Worm (Caenorhabditis elegans) whole organism, early embryonic: ENCODE data around the gene yars-2.

Experiments used
- B0310.2 ChIP-seq: sonication (generic microtip); optimal IDR thresholded peaks from 2 replicates; lab custom pipeline; 2016; ENCODE audit warnings: mild to moderate bottlenecking, missing genetic modification characterization, missing compliant biosample characterization
- F13C5.2 ChIP-seq: sonication (generic microtip); optimal IDR thresholded peaks from 2 replicates; lab custom pipeline; 2017; ENCODE audit warnings: mild to moderate bottlenecking, missing genetic modification characterization, inconsistent platforms, missing compliant biosample characterization
- aly-1 ChIP-seq: sonication (generic microtip); optimal IDR thresholded peaks from 2 replicates; lab custom pipeline; 2016; ENCODE audit warnings: missing genetic modification characterization, missing compliant biosample characterization
- ama-1 ChIP-seq: fragments of 150-350 bp; optimal IDR thresholded peaks from 2 replicates; lab custom pipeline; 2014
- ceh-13 ChIP-seq: fragments of 200-800 bp; sonication (Bioruptor generic); optimal IDR thresholded peaks from 2 replicates; lab custom pipeline; 2018; ENCODE audit warnings: mild to moderate bottlenecking, missing genetic modification characterization, missing compliant biosample characterization
- ceh-36 ChIP-seq: sonication (generic microtip); optimal IDR thresholded peaks from 2 replicates; lab custom pipeline; 2016; ENCODE audit warnings: missing genetic modification characterization, inconsistent platforms, missing compliant biosample characterization
- ets-7 ChIP-seq: sonication (generic microtip); optimal IDR thresholded peaks from 2 replicates; lab custom pipeline; 2016; ENCODE audit warnings: missing genotype, missing genetic modification characterization, missing compliant biosample characterization
- flt-1 ChIP-seq: fragments of 200-800 bp; sonication (Bioruptor generic); IDR thresholded peaks from 2 replicates; pipeline ENCODE4 v1.3.6; 2022; ENCODE audit warnings: missing genetic modification characterization, missing compliant biosample characterization
- hmbx-1 ChIP-seq: sonication (generic microtip); optimal IDR thresholded peaks from 2 replicates; lab custom pipeline; 2016; ENCODE audit warnings: mild to moderate bottlenecking, missing genetic modification characterization, missing compliant biosample characterization
- hmg-4 ChIP-seq: fragments of 200-800 bp; sonication (Bioruptor generic); optimal IDR thresholded peaks from 2 replicates; lab custom pipeline; 2018; ENCODE audit warnings: mild to moderate bottlenecking, missing genetic modification characterization, missing compliant biosample characterization
- hnd-1 ChIP-seq: sonication (generic microtip); optimal IDR thresholded peaks from 2 replicates; lab custom pipeline; 2016; ENCODE audit warnings: missing genetic modification characterization, missing compliant biosample characterization
- pes-1 ChIP-seq: fragments of 200-800 bp; sonication (Bioruptor generic); IDR thresholded peaks from 2 replicates; pipeline ENCODE4 v1.3.6; 2022; ENCODE audit warnings: missing genetic modification reagents, missing genetic modification characterization, missing compliant biosample characterization
- scrt-1 ChIP-seq: fragments of 200-800 bp; sonication (Bioruptor generic); IDR thresholded peaks from 2 replicates; pipeline ENCODE4 v1.3.6; 2022; ENCODE audit warnings: missing genetic modification characterization, missing compliant biosample characterization
- sea-1 ChIP-seq: fragments of 200-800 bp; sonication (Bioruptor generic); conservative IDR thresholded peaks from 2 replicates; pipeline ENCODE4 v1.3.6; 2022; ENCODE audit warnings: missing genetic modification characterization, missing compliant biosample characterization
- tbx-11 ChIP-seq: fragments of 200-800 bp; sonication (Bioruptor generic); IDR thresholded peaks from 2 replicates; pipeline ENCODE4 v1.3.6; 2022; ENCODE audit warnings: missing genetic modification characterization, missing compliant biosample characterization
- tbx-37 ChIP-seq: fragments of 200-800 bp; sonication (Bioruptor generic); conservative IDR thresholded peaks from 2 replicates; pipeline ENCODE4 v1.3.6; 2022; ENCODE audit warnings: missing genetic modification reagents, missing genetic modification characterization, missing compliant biosample characterization
- tra-4 ChIP-seq: sonication (generic microtip); optimal IDR thresholded peaks from 2 replicates; lab custom pipeline; 2017; ENCODE audit warnings: missing genetic modification characterization, missing compliant biosample characterization

yars-2 gene

DNA sequence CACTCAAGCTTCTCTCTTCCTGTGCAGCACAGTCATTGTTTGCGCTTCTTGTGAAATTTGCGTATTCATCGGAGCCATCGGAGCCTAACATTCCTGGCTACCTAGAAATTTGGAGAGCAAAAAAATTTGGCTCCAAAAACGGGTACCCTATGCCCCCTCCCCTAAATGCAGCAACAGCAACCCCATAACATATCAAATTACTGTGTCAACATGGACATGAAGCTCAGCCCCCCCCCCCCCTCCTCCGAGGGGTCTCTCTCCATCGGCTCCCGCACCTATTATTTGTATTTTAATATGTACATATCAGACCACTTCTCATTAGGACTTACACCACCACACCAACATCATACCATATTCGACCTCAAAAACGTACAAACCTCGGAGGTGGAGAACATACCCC is 38.1 kb downstream of the yars-2 start:
- TF ChIP-seq hnd-1 (tag; lab: Kevin White, UChicago) (no peak), aly-1 (no peak)

DNA sequence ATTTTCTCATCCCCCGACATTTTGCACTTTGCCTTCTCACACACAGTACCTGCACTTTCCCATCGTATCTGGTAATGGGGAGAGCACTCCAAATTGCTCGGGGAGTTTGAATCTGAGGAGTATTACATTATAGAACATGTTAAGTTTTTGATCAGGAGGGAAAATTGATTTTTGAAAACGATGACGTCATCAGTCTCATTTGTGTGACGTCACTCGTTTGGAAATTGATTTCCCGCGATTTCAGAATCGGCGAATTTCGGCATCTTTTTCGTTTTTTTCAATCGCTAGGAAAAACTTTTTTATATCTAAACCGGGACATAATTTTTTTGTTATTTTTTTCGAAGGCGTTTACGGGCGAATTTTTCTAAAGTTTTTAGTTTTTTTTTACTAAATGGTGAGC is 39.1 kb downstream of the yars-2 start:
- TF ChIP-seq B0310.2 (tag; lab: Kevin White, UChicago) (no peak), hmg-4 (GFP tag; lab: Kevin White, UChicago) (no peak), ama-1 (no peak), tbx-37 (GFP tag; lab: Robert Waterston, UW) (no peak), aly-1 (no peak), tbx-11 (no peak), sea-1 (no peak), ceh-36 (tag; lab: Kevin White, UChicago) (no peak), pes-1 (no peak), hmbx-1 (tag; lab: Kevin White, UChicago) (no peak), ceh-13 (no peak)

- TF ChIP-seq tra-4 (tag; lab: Kevin White, UChicago) (no peak), hnd-1 (tag; lab: Kevin White, UChicago) (no peak), ets-7 (tag; lab: Kevin White, UChicago) (no peak), aly-1 (no peak), hmg-4 (GFP tag; lab: Kevin White, UChicago) (no peak), tbx-37 (GFP tag; lab: Robert Waterston, UW) (no peak), flt-1 (no peak), F13C5.2 (no peak), B0310.2 (tag; lab: Kevin White, UChicago) (no peak), tbx-11 (no peak), sea-1 (no peak), pes-1 (no peak), ceh-36 (tag; lab: Kevin White, UChicago) (no peak), ama-1 (no peak), scrt-1 (GFP tag; lab: Robert Waterston, UW) (no peak), hmbx-1 (tag; lab: Kevin White, UChicago) (no peak), ceh-13 (no peak)
These were observed 43.2 kb downstream of the yars-2 start, which contains the start of gene F29B9.12 for ce11 chrIV:4669242-4669641. F29B9.12 (plus strand) TSS chrIV:4669542.

- TF ChIP-seq ets-7 (tag; lab: Kevin White, UChicago) (no peak), tbx-11 (no peak), hmbx-1 (tag; lab: Kevin White, UChicago) (no peak)
These were observed 44.6 kb downstream of the yars-2 start for ce11 chrIV:4667835-4668234.

- TF ChIP-seq tbx-37 (GFP tag; lab: Robert Waterston, UW) (no peak), aly-1 (no peak), scrt-1 (GFP tag; lab: Robert Waterston, UW) (no peak), ceh-13 (no peak), B0310.2 (tag; lab: Kevin White, UChicago) (no peak), F13C5.2 (no peak), sea-1 (no peak), tra-4 (tag; lab: Kevin White, UChicago) (no peak), ets-7 (tag; lab: Kevin White, UChicago) (no peak), tbx-11 (no peak), hmbx-1 (tag; lab: Kevin White, UChicago) (no peak), ceh-36 (tag; lab: Kevin White, UChicago) (no peak), hmg-4 (GFP tag; lab: Kevin White, UChicago) (no peak), ama-1 (no peak), pes-1 (no peak), flt-1 (no peak), hnd-1 (tag; lab: Kevin White, UChicago) (no peak)
These were observed 45.0 kb downstream of the yars-2 start for ce11 chrIV:4667383-4667782.

- TF ChIP-seq tbx-11 (no peak), ama-1 (no peak), pes-1 (no peak), scrt-1 (GFP tag; lab: Robert Waterston, UW) (no peak), flt-1 (no peak), hnd-1 (tag; lab: Kevin White, UChicago) (no peak), B0310.2 (tag; lab: Kevin White, UChicago) (no peak), hmg-4 (GFP tag; lab: Kevin White, UChicago) (no peak)
These were observed 47.3 kb downstream of the yars-2 start, which contains the start of gene F29B9.1 for ce11 chrIV:4665079-4665478. F29B9.1 (plus strand) TSS chrIV:4665379.
